Fruit fly (Drosophila melanogaster) whole organism, pupa: ENCODE measurements around the gene Blimp-1.

Experiments used
- CG10348 ChIP-seq: fragments of 200-800 bp; sonication (Bioruptor generic); IDR thresholded peaks from 2 replicates; pipeline ENCODE4 v1.3.6; 2022; ENCODE audit warnings: missing biosample characterization, missing genetic modification characterization
- CG17806 ChIP-seq: fragments of 200-800 bp; sonication (Bioruptor generic); optimal IDR thresholded peaks from 2 replicates; lab custom pipeline; 2018; ENCODE audit warnings: missing biosample characterization, mild to moderate bottlenecking, missing genetic modification characterization, moderate library complexity
- CG32121 ChIP-seq: fragments of 200-800 bp; sonication (Bioruptor generic); IDR thresholded peaks from 2 replicates; pipeline ENCODE4 v1.3.6; 2022; ENCODE audit warnings: missing biosample characterization, missing genetic modification characterization
- D1 ChIP-seq: fragments of 200-800 bp; sonication (Bioruptor generic); optimal IDR thresholded peaks from 2 replicates; lab custom pipeline; 2018; ENCODE audit warnings: missing biosample characterization, mild to moderate bottlenecking, missing genetic modification characterization, moderate library complexity
- EcR ChIP-seq: fragments of 200-800 bp; sonication (Bioruptor generic); optimal IDR thresholded peaks from 3 replicates; lab custom pipeline; 2019; ENCODE audit warnings: missing biosample characterization, missing genetic modification characterization, mild to moderate bottlenecking, moderate library complexity, missing genetic modification reagents
- Pif1A ChIP-seq: fragments of 200-800 bp; sonication (Bioruptor generic); optimal IDR thresholded peaks from 3 replicates; lab custom pipeline; 2016; ENCODE audit warnings: missing biosample characterization, missing genetic modification characterization
- fd96Ca ChIP-seq: fragments of 200-800 bp; sonication (Bioruptor generic); IDR thresholded peaks from 3 replicates; pipeline ENCODE4 v1.3.6; 2022; ENCODE audit warnings: missing biosample characterization, missing genetic modification characterization
- gl ChIP-seq: fragments of 200-800 bp; sonication (Bioruptor generic); optimal IDR thresholded peaks from 2 replicates; lab custom pipeline; 2018; ENCODE audit warnings: missing biosample characterization, mild to moderate bottlenecking, missing genetic modification characterization

- TF ChIP-seq CG10348 (GFP tag; lab: Robert Waterston, UW): 0 out of 2 replicates have a peak, but pooled peaks have one; percentile 34
- peak; percentile 91 for TF ChIP-seq CG32121 (GFP tag; lab: Robert Waterston, UW)
- no peak for TF ChIP-seq gl (tag; lab: Kevin White, UChicago)
- no peak; the same call in 2 of the 3 replicates for TF ChIP-seq fd96Ca (GFP tag; lab: Robert Waterston, UW)
- TF ChIP-seq CG17806 (tag; lab: Kevin White, UChicago): peak; percentile 86
- TF ChIP-seq Pif1A (GFP tag; lab: Kevin White, UChicago): peak; percentile 92
- TF ChIP-seq D1: peak; percentile 48
- peak; percentile 97 for TF ChIP-seq EcR (GFP tag; lab: Kevin White, UChicago)
These were observed 19.0 kb upstream of the Blimp-1 start for dm6 chr3L:5611732-5612250.
